Worm (Caenorhabditis elegans): ENCODE results near the gene prp-3.

prp-3 gene

ce11 chrIII:10407198-10407663, 20.6 kb downstream of the prp-3 start, which contains the start of gene hat-1 (continued):
- TF ChIP-seq nhr-11 (tag; optimal IDR thresholded peaks at IDR 0.05) = peak; percentile 93
- no peak for TF ChIP-seq unc-39 (tag; optimal IDR thresholded peaks at IDR 0.05)
- TF ChIP-seq ces-1 (GFP tag; optimal IDR thresholded peaks at IDR 0.05) = no peak
- no peak for TF ChIP-seq fos-1 (tag; optimal IDR thresholded peaks at IDR 0.05)

- no peak for TF ChIP-seq F37D6.2 (tag; optimal IDR thresholded peaks at IDR 0.05)
- TF ChIP-seq unc-62 (GFP tag; optimal IDR thresholded peaks at IDR 0.05 in 1 of 2) = no peak
- TF ChIP-seq unc-62 (tag; optimal IDR thresholded peaks at IDR 0.05) = no peak
- no peak for TF ChIP-seq unc-39 (tag; optimal IDR thresholded peaks at IDR 0.05)
- TF ChIP-seq ceh-44 (GFP tag; IDR thresholded peaks at IDR 0.05) = no peak
- no peak for TF ChIP-seq lin-13 (GFP tag; optimal IDR thresholded peaks at IDR 0.05)
- no peak for TF ChIP-seq dpl-1 (GFP tag; optimal IDR thresholded peaks at IDR 0.05)
- TF ChIP-seq dmd-8 (GFP tag; IDR thresholded peaks at IDR 0.05) = no peak
- TF ChIP-seq attf-4 (tag; optimal IDR thresholded peaks at IDR 0.05) = no peak
- no peak for TF ChIP-seq pqm-1 (tag; optimal IDR thresholded peaks at IDR 0.05)
- TF ChIP-seq Y75B8A.6 (GFP tag; IDR thresholded peaks at IDR 0.05) = no peak
- no peak for TF ChIP-seq snpc-1.2 (GFP tag; IDR thresholded peaks at IDR 0.05)
- TF ChIP-seq ceh-32 (tag; optimal IDR thresholded peaks at IDR 0.05; ENCODE audit: poor library complexity) = no peak
- TF ChIP-seq aha-1 (tag) = no peak
Observed at ce11 chrIII:10404918-10405317, 22.9 kb downstream of the prp-3 start, which contains the start of the genes M03C11.3 and chl-1. TSS of gene M03C11.3 (plus strand) at chrIII:10405070. TSS of gene chl-1 (minus strand) at chrIII:10405240.

ce11 chrIII:10398919-10399318, 28.9 kb downstream of the prp-3 start:
- TF ChIP-seq egl-43 (GFP tag; IDR thresholded peaks at IDR 0.05) (0 out of 2 replicates have a peak, but pooled peaks have one; percentile 20), sdz-12 (GFP tag; optimal IDR thresholded peaks at IDR 0.05) (no peak), ZK337.2 (GFP tag; IDR thresholded peaks at IDR 0.05) (no peak), saeg-2 (GFP tag; IDR thresholded peaks at IDR 0.05) (no peak), vab-7 (GFP tag; IDR thresholded peaks at IDR 0.05) (0 out of 2 replicates have a peak, but pooled peaks have one; percentile 39), ztf-11 (tag; optimal IDR thresholded peaks at IDR 0.05) (no peak), aha-1 (tag) (peak; percentile 82), nhr-48 (tag; optimal IDR thresholded peaks at IDR 0.05) (no peak), ceh-20 (GFP tag; IDR thresholded peaks at IDR 0.05) (no peak), zip-11 (GFP tag; IDR thresholded peaks at IDR 0.05) (no peak), D1046.2 (GFP tag; IDR thresholded peaks at IDR 0.05) (no peak), mdl-1 (tag; optimal IDR thresholded peaks at IDR 0.05) (peak in 1 of 2 experiments; percentile 68), F37D6.2 (tag; optimal IDR thresholded peaks at IDR 0.05) (no peak), lin-29 (GFP tag; IDR thresholded peaks at IDR 0.05) (no peak), hlh-30 (tag; optimal IDR thresholded peaks at IDR 0.05; ENCODE audit: insufficient read depth) (peak; percentile 50), unc-39 (tag; optimal IDR thresholded peaks at IDR 0.05) (no peak), F10B5.3 (tag; optimal IDR thresholded peaks at IDR 0.05) (no peak), dmd-6 (GFP tag; IDR thresholded peaks at IDR 0.05) (no peak), dpl-1 (GFP tag; optimal IDR thresholded peaks at IDR 0.05) (no peak), daf-8 (GFP tag; IDR thresholded peaks at IDR 0.05) (no peak), ZK546.5 (tag; optimal IDR thresholded peaks at IDR 0.05) (no peak), nhr-42 (GFP tag; IDR thresholded peaks at IDR 0.05) (no peak), set-16 (GFP tag; IDR thresholded peaks at IDR 0.05) (peak; percentile 20; the same call in 1 of the 2 replicates), arid-1 (GFP tag; conservative IDR thresholded peaks at IDR 0.05) (no peak), T26A8.4 (GFP tag; IDR thresholded peaks at IDR 0.05) (no peak), Y75B8A.6 (GFP tag; IDR thresholded peaks at IDR 0.05) (no peak), hif-1 (tag; optimal IDR thresholded peaks at IDR 0.05) (no peak), egl-27 (tag; optimal IDR thresholded peaks at IDR 0.05) (no peak), F44E2.7 (GFP tag; IDR thresholded peaks at IDR 0.05) (no peak), lir-3 (tag; optimal IDR thresholded peaks at IDR 0.05) (no peak), Y5F2A.4 (GFP tag; optimal IDR thresholded peaks at IDR 0.05) (no peak), ztf-7 (tag; optimal IDR thresholded peaks at IDR 0.05) (no peak), lin-15B (tag; optimal IDR thresholded peaks at IDR 0.05) (no peak), zip-2 (tag; optimal IDR thresholded peaks at IDR 0.05) (no peak), rbr-2 (tag; optimal IDR thresholded peaks at IDR 0.05) (peak; percentile 8), ceh-32 (tag; optimal IDR thresholded peaks at IDR 0.05; ENCODE audit: poor library complexity) (no peak), zfp-3 (GFP tag; conservative IDR thresholded peaks at IDR 0.05) (no peak), ces-1 (GFP tag; optimal IDR thresholded peaks at IDR 0.05) (no peak)

Data from whole organism, L4 larva.